Worm (Caenorhabditis elegans) whole organism, young adult: ENCODE measurements around the gene K09E9.7.
A peak's percentile ranks its signal among the peaks of the same experiment; 100 is the strongest.

ENCODE experiments used
- B0019.2 ChIP-seq: fragments of 200-800 bp; sonication (Bioruptor generic); conservative IDR thresholded peaks from 2 replicates; pipeline ENCODE4 v1.3.6; 2022; ENCODE audit warnings: missing genetic modification reagents, missing genetic modification characterization, missing compliant biosample characterization
- B0261.1 ChIP-seq: sonication (generic microtip); optimal IDR thresholded peaks from 2 replicates; lab custom pipeline; 2016; ENCODE audit warnings: mild to moderate bottlenecking, missing genetic modification characterization, moderate library complexity, missing compliant biosample characterization
- F22D6.2 ChIP-seq: sonication (generic microtip); optimal IDR thresholded peaks from 2 replicates; lab custom pipeline; 2016; ENCODE audit warnings: mild to moderate bottlenecking, missing genetic modification characterization, missing compliant biosample characterization
- F23B12.7 ChIP-seq: sonication (generic microtip); optimal IDR thresholded peaks from 2 replicates; lab custom pipeline; 2017; ENCODE audit warnings: missing genetic modification characterization, mild to moderate bottlenecking, missing compliant biosample characterization, antibody characterized with exemption, moderate library complexity; ENCODE audit not compliant: insufficient read depth
- F55B11.4 ChIP-seq: sonication (generic microtip); optimal IDR thresholded peaks from 2 replicates; lab custom pipeline; 2016; ENCODE audit warnings: missing compliant biosample characterization, missing genetic modification characterization, borderline replicate concordance; ENCODE audit not compliant: insufficient read depth
- Y79H2A.3 ChIP-seq: fragments of 200-800 bp; sonication (Bioruptor generic); conservative IDR thresholded peaks from 2 replicates; pipeline ENCODE4 v1.3.6; 2022; ENCODE audit warnings: missing genetic modification reagents, missing genetic modification characterization, missing compliant biosample characterization
- Y95B8A.8 ChIP-seq: fragments of 200-800 bp; sonication (Bioruptor generic); IDR thresholded peaks from 2 replicates; pipeline ENCODE4 v1.3.6; 2022; ENCODE audit warnings: missing genetic modification reagents, missing genetic modification characterization, missing compliant biosample characterization
- akir-1 ChIP-seq: fragments of 200-800 bp; sonication (Bioruptor generic); optimal IDR thresholded peaks from 2 replicates; lab custom pipeline; 2018; ENCODE audit warnings: mild to moderate bottlenecking, missing genetic modification characterization, moderate library complexity, missing compliant biosample characterization
- aptf-3 ChIP-seq: fragments of 200-800 bp; sonication (Bioruptor generic); IDR thresholded peaks from 2 replicates; pipeline ENCODE4 v1.3.6; 2022; ENCODE audit warnings: missing genetic modification characterization, missing compliant biosample characterization
- atf-7 ChIP-seq: sonication (generic microtip); optimal IDR thresholded peaks from 2 replicates; lab custom pipeline; 2017; ENCODE audit warnings: mild to moderate bottlenecking, missing genetic modification characterization, missing compliant biosample characterization
- athp-1 ChIP-seq: sonication (generic microtip); optimal IDR thresholded peaks from 2 replicates; lab custom pipeline; 2017; ENCODE audit warnings: mild to moderate bottlenecking, missing genetic modification characterization, missing compliant biosample characterization
- bed-2 ChIP-seq: fragments of 200-800 bp; sonication (Bioruptor generic); IDR thresholded peaks from 2 replicates; pipeline ENCODE4 v1.3.6; 2022; ENCODE audit warnings: missing genetic modification reagents, missing genetic modification characterization, missing compliant biosample characterization
- ceh-40 ChIP-seq: fragments of 200-800 bp; sonication (Bioruptor generic); IDR thresholded peaks from 2 replicates; pipeline ENCODE4 v1.3.6; 2022; ENCODE audit warnings: missing genetic modification characterization, missing compliant biosample characterization
- egl-18 ChIP-seq: fragments of 200-800 bp; sonication (Bioruptor generic); IDR thresholded peaks from 2 replicates; pipeline ENCODE4 v1.3.6; 2022; ENCODE audit warnings: missing genetic modification reagents, missing genetic modification characterization, missing compliant biosample characterization
- egl-44 ChIP-seq: fragments of 200-800 bp; sonication (Bioruptor generic); IDR thresholded peaks from 2 replicates; pipeline ENCODE4 v1.3.6; 2022; ENCODE audit warnings: missing genetic modification reagents, missing genetic modification characterization, missing compliant biosample characterization
- egrh-3 ChIP-seq: fragments of 200-800 bp; sonication (Bioruptor generic); IDR thresholded peaks from 2 replicates; pipeline ENCODE4 v1.3.6; 2022; ENCODE audit warnings: missing genetic modification reagents, missing genetic modification characterization, missing compliant biosample characterization
- ekl-4 ChIP-seq: fragments of 200-800 bp; sonication (Bioruptor generic); IDR thresholded peaks from 2 replicates; pipeline ENCODE4 v1.3.6; 2022; ENCODE audit warnings: missing genetic modification reagents, missing genetic modification characterization, missing compliant biosample characterization
- ets-4 ChIP-seq: fragments of 200-800 bp; sonication (Bioruptor generic); optimal IDR thresholded peaks from 2 replicates; lab custom pipeline; 2018; ENCODE audit warnings: mild to moderate bottlenecking, missing genetic modification characterization, missing compliant biosample characterization
- hlh-12 ChIP-seq: sonication (generic microtip); optimal IDR thresholded peaks from 2 replicates; lab custom pipeline; 2016; ENCODE audit warnings: missing genetic modification characterization, missing compliant biosample characterization
- hlh-26 ChIP-seq: fragments of 200-800 bp; sonication (Bioruptor generic); conservative IDR thresholded peaks from 2 replicates; pipeline ENCODE4 v1.3.6; 2022; ENCODE audit warnings: missing genetic modification reagents, missing genetic modification characterization, missing compliant biosample characterization
- hmg-1.2 ChIP-seq: fragments of 200-800 bp; sonication (Bioruptor generic); IDR thresholded peaks from 2 replicates; pipeline ENCODE4 v1.3.6; 2022; ENCODE audit warnings: missing genetic modification reagents, missing genetic modification characterization, missing compliant biosample characterization
- let-526 ChIP-seq: fragments of 200-800 bp; sonication (Bioruptor generic); IDR thresholded peaks from 2 replicates; pipeline ENCODE4 v1.3.6; 2022; ENCODE audit warnings: missing genetic modification reagents, missing genetic modification characterization, missing compliant biosample characterization
- lin-54 ChIP-seq: fragments of 200-800 bp; sonication (Bioruptor generic); optimal IDR thresholded peaks from 2 replicates; lab custom pipeline; 2018; ENCODE audit warnings: mild to moderate bottlenecking, missing genetic modification characterization, missing compliant biosample characterization
- lir-1 ChIP-seq: fragments of 200-800 bp; sonication (Bioruptor generic); conservative IDR thresholded peaks from 2 replicates; pipeline ENCODE4 v1.3.6; 2022; ENCODE audit warnings: missing genetic modification reagents, missing genetic modification characterization, missing compliant biosample characterization
- lsl-1 ChIP-seq: fragments of 200-800 bp; sonication (Bioruptor generic); optimal IDR thresholded peaks from 2 replicates; lab custom pipeline; 2018; ENCODE audit warnings: mild to moderate bottlenecking, missing genetic modification characterization, moderate library complexity, missing compliant biosample characterization
- lsy-27 ChIP-seq: sonication (generic microtip); optimal IDR thresholded peaks from 2 replicates; lab custom pipeline; 2017; ENCODE audit warnings: missing genetic modification characterization, mild to moderate bottlenecking, missing compliant biosample characterization, antibody characterized with exemption, missing genotype, borderline replicate concordance; ENCODE audit not compliant: insufficient read depth
- madf-3 ChIP-seq: fragments of 200-800 bp; sonication (Bioruptor generic); IDR thresholded peaks from 2 replicates; pipeline ENCODE4 v1.3.6; 2022; ENCODE audit warnings: missing genetic modification reagents, missing genetic modification characterization, missing compliant biosample characterization
- mes-4 ChIP-seq: sonication (generic microtip); optimal IDR thresholded peaks from 2 replicates; lab custom pipeline; 2016; ENCODE audit warnings: missing genotype, missing genetic modification characterization, missing compliant biosample characterization
- mxl-1 ChIP-seq: sonication (generic microtip); optimal IDR thresholded peaks from 2 replicates; lab custom pipeline; 2016; ENCODE audit warnings: missing genetic modification characterization, missing compliant biosample characterization
- nhr-80 ChIP-seq: sonication (generic microtip); optimal IDR thresholded peaks from 2 replicates; lab custom pipeline; 2016; ENCODE audit warnings: missing genetic modification characterization, missing compliant biosample characterization
- rec-8 ChIP-seq, 2 experiments: sonication (generic microtip); optimal IDR thresholded peaks; 2 replicates each; lab custom pipeline; 2016; ENCODE audit warnings: mild to moderate bottlenecking in 2 of 2, missing genetic modification characterization in 2 of 2, missing genetic modification reagents in 2 of 2, missing genotype in 2 of 2, missing biosample characterization in 1 of 2, missing compliant biosample characterization in 1 of 2, moderate library complexity in 1 of 2
- rpc-1 ChIP-seq, 2 experiments: fragments of 150-350 bp in 1 of 2; sonication (generic microtip) in 1 of 2; optimal IDR thresholded peaks; 2 replicates each; lab custom pipeline; 2014 to 2018; ENCODE audit warnings: missing biosample characterization in 1 of 2, missing genetic modification characterization in 1 of 2, missing genetic modification reagents in 1 of 2, missing genotype in 1 of 2
- sea-2 ChIP-seq: fragments of 200-800 bp; sonication (Bioruptor generic); IDR thresholded peaks from 2 replicates; pipeline ENCODE4 v1.3.6; 2022; ENCODE audit warnings: missing genetic modification characterization, missing compliant biosample characterization
- snpc-1.1 ChIP-seq: sonication (generic microtip); optimal IDR thresholded peaks from 2 replicates; lab custom pipeline; 2017; ENCODE audit warnings: missing genetic modification characterization, mild to moderate bottlenecking, missing compliant biosample characterization, antibody characterized with exemption, moderate library complexity, missing genotype, missing genetic modification reagents; ENCODE audit not compliant: insufficient read depth
- snpc-4 ChIP-seq, 5 experiments: fragments of 150-350 bp in 1 of 5; sonication (generic microtip) in 4 of 5; optimal IDR thresholded peaks; 2 replicates each; lab custom pipeline; 2014 to 2018; ENCODE audit warnings: missing genetic modification characterization in 5 of 5, missing biosample characterization in 3 of 5, antibody characterized with exemption in 2 of 5, mild to moderate bottlenecking in 2 of 5, missing compliant biosample characterization in 2 of 5, missing genotype in 2 of 5, moderate library complexity in 2 of 5, missing genetic modification reagents in 1 of 5
- ztf-25 ChIP-seq: fragments of 200-800 bp; sonication (Bioruptor generic); IDR thresholded peaks from 2 replicates; pipeline ENCODE4 v1.3.6; 2022; ENCODE audit warnings: missing genetic modification reagents, missing genetic modification characterization, missing compliant biosample characterization

The K09E9.7 gene

DNA sequence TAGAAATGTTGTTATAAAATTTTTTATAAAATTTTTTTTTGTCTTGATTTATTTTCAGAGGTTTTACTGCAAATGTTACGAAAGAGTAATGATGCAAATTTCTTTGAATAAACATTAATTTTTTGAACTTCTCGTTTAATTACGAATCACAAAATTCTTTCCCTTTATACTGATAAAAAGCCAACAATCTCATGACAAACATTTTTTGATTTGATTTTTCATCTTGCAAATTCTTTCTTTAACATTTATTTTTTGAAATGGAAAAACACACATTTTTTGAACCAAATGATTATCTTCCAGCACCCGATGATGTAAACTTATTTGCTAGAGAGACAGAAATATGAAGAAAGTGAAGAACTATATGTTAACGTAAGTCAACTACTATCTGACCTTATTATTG lies 20.5 kb upstream of the K09E9.7 start, which contains the start of gene K09E9.1:
Gene K09E9.1 (plus strand): TSS at position 301 of the 400 bp plus-strand sequence.
- no peak for TF ChIP-seq ceh-40 (GFP tag; lab: Robert Waterston, UW)
- TF ChIP-seq hmg-1.2 (GFP tag; lab: Robert Waterston, UW), result no peak
- TF ChIP-seq let-526 (GFP tag; lab: Robert Waterston, UW), result no peak
- no peak for TF ChIP-seq lin-54
- TF ChIP-seq egl-18 (GFP tag; lab: Robert Waterston, UW), result no peak
- no peak for TF ChIP-seq Y95B8A.8 (GFP tag; lab: Robert Waterston, UW)
- TF ChIP-seq akir-1 (GFP tag; lab: Kevin White, UChicago), result no peak
- no peak for TF ChIP-seq ekl-4 (GFP tag; lab: Robert Waterston, UW)
- TF ChIP-seq hlh-12 (tag; lab: Kevin White, UChicago), result no peak
- no peak for TF ChIP-seq bed-2
- no peak for TF ChIP-seq B0261.1
- no peak for TF ChIP-seq rec-8 (tag; optimal IDR thresholded peaks at IDR 0.05; lab: Kevin White, UChicago)
- TF ChIP-seq lsy-27 (tag; lab: Kevin White, UChicago), result no peak
- TF ChIP-seq B0019.2 (GFP tag; lab: Robert Waterston, UW), result no peak
- TF ChIP-seq lir-1 (GFP tag; lab: Robert Waterston, UW), result no peak
- TF ChIP-seq Y79H2A.3 (GFP tag; lab: Robert Waterston, UW), result no peak
- no peak for TF ChIP-seq F23B12.7 (tag; lab: Kevin White, UChicago)
- no peak for TF ChIP-seq ets-4
- TF ChIP-seq F55B11.4, result no peak
- TF ChIP-seq mxl-1, result no peak

DNA sequence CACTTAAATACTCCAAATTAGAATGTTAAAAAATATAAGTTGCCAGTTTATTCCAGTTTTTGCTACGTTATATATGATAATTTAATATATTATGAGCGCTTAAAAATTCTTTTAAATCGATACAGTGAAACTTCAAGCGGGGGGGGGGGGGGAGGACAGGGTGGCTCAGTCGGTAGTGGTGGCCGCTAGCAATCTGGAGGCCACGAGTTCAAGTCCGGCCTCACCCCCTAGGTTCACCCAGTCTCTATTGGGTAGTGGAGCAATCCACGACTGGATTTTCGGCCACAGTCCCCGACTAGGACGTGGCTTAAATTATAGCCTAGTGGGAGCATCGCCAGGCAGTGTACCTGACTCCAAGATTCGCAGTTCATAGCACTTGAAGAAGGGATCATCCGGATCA lies 19.7 kb upstream of the K09E9.7 start:
- TF ChIP-seq rpc-1 (optimal IDR thresholded peaks at IDR 0.05; lab: Kevin White, UChicago) (no peak), rpc-1 (tag; optimal IDR thresholded peaks at IDR 0.05; lab: Kevin White, UChicago) (peak; percentile 16), ztf-25 (GFP tag; lab: Robert Waterston, UW) (0 out of 2 replicates have a peak, but pooled peaks have one; percentile 30), egrh-3 (peak; percentile 59; the same call in 1 of the 2 replicates), snpc-4 (GFP tag; optimal IDR thresholded peaks at IDR 0.05; lab: Kevin White, UChicago) (no peak), snpc-4 (tag; optimal IDR thresholded peaks at IDR 0.05; lab: Kevin White, UChicago) (no peak), F55B11.4 (no peak)
- TF ChIP-seq, all 124 proteins: peak for 3

DNA sequence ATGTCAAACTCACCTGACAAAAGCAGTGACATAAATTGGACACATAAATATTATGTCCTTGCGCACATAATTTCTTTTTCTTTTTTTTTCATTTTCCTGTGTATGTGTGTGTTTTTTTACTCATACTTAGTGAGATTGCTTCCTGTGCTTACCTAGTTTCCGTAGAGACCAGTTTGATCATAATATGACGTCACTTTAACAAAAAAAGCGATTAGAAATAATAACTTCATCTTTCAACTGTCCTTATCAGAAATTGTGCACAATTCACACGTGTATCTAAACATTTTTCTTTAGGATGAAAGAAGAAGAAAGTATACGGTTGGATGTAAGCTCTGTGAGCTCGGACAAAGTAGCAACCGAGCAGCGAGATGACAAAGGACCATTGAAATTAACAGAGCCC lies 18.7 kb upstream of the K09E9.7 start:
- TF ChIP-seq nhr-80 (peak; percentile 39), athp-1 (no peak), atf-7 (tag; lab: Kevin White, UChicago) (peak; percentile 67)

DNA sequence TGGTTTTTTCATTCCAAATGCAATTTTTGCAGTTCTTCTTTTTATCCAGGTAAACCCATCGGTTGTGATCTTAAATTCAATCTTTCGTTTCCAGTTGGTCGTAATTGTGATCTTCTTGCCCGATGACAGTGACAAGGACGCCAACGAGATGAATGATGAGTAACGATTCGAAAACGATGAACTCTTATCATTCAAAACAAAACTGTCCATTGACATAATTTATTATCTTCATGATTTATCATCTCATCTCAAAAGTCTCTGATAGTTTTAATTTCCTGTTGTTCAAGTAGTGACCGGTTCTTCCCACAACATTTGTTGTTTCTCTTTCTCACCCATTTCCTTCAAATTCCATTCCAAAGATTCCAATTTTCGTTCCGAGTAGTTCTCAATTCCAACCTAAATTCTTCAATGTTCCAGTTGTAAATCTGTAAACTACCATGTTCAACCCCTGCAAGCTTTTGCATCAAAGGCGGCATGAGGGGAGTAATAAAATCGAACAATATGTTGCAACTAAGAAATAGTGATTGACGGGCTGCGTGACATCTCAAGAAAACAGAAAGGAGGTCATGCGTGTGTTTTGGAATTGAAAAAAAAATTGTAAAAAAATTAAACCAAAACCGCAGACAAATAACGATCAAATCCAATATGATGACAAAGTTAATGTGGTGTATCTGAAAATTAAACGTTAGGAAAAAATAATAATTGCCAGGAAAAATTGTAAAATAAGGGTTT lies 14.4 kb upstream of the K09E9.7 start:
- TF ChIP-seq mes-4 (tag; lab: Kevin White, UChicago) (no peak), lsl-1 (no peak), F22D6.2 (tag; lab: Kevin White, UChicago) (no peak), aptf-3 (GFP tag; lab: Robert Waterston, UW) (no peak), snpc-1.1 (tag; lab: Kevin White, UChicago) (no peak), hlh-26 (no peak), egl-44 (no peak), madf-3 (GFP tag; lab: Robert Waterston, UW) (no peak), rec-8 (tag; optimal IDR thresholded peaks at IDR 0.05; lab: Kevin White, UChicago) (no peak), sea-2 (GFP tag; lab: Robert Waterston, UW) (no peak)
- TF ChIP-seq, all 124 proteins: peak for 0
